Worm (Caenorhabditis elegans) whole organism, L2 larva: ENCODE measurements around the gene prmt-5.

Source experiments
- ama-1 ChIP-seq: fragments of 150-350 bp; optimal IDR thresholded peaks from 2 replicates; lab custom pipeline; 2018; ENCODE audit warnings: inconsistent platforms
- crh-2 ChIP-seq: sonication (generic microtip); optimal IDR thresholded peaks from 2 replicates; lab custom pipeline; 2017; ENCODE audit warnings: missing biosample characterization, missing genetic modification characterization
- egl-27 ChIP-seq: sonication (generic microtip); optimal IDR thresholded peaks from 3 replicates; lab custom pipeline; 2017; ENCODE audit warnings: missing biosample characterization, missing genetic modification reagents, missing genetic modification characterization
- gmeb-1 ChIP-seq: fragments of 150-350 bp; optimal IDR thresholded peaks from 2 replicates; lab custom pipeline; 2014; ENCODE audit warnings: missing biosample characterization, missing genetic modification characterization
- nhr-12 ChIP-seq: fragments of 150-350 bp; optimal IDR thresholded peaks from 2 replicates; lab custom pipeline; 2014; ENCODE audit warnings: missing biosample characterization, missing genetic modification characterization
- nhr-77 ChIP-seq: fragments of 150-350 bp; optimal IDR thresholded peaks from 2 replicates; lab custom pipeline; 2014; ENCODE audit warnings: missing biosample characterization, missing genetic modification characterization
- unc-62 ChIP-seq: fragments of 150-350 bp; optimal IDR thresholded peaks from 2 replicates; lab custom pipeline; 2014; ENCODE audit warnings: missing biosample characterization, missing genetic modification reagents, missing genetic modification characterization
- ztf-11 ChIP-seq: sonication (generic microtip); optimal IDR thresholded peaks from 2 replicates; lab custom pipeline; 2017; ENCODE audit warnings: missing biosample characterization, missing genetic modification characterization

DNA sequence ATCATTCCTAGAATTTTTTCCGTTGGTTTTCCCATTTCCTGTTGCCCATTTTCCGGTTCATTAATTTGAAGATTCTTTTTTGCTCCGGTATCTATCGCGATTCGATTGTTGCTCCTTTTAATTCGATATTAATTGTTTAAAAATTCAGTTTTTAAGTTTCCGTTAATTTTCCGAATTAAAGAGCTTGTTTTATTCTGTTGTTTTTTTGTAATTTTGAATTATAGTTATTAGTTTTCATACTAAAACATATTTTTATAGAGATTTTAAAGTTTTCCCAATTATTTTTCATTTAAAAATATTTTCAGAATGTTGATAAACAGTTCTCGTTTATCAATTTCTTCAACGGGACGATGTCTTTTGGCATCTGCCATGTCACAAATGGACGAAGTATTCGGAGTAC lies 4.0 kb downstream of the prmt-5 start, which contains the start of gene mrps-26:
- TF ChIP-seq ama-1 (lab: Kevin White, UChicago) (no peak), unc-62 (GFP tag; lab: Kevin White, UChicago) (no peak), ztf-11 (no peak), gmeb-1 (tag; lab: Kevin White, UChicago) (no peak), nhr-12 (tag; lab: Kevin White, UChicago) (no peak), crh-2 (tag; lab: Kevin White, UChicago) (no peak), nhr-77 (tag; lab: Kevin White, UChicago) (no peak), egl-27 (no peak)
